Fruit fly (Drosophila melanogaster) whole organism, pupa: Measurements from ENCODE around the gene CG7457.

Source experiments
- CG12605 ChIP-seq: fragments of 200-800 bp; sonication (Bioruptor generic); IDR thresholded peaks from 2 replicates; pipeline ENCODE4 v1.3.6; 2022; ENCODE audit warnings: missing biosample characterization, missing genetic modification characterization
- CG32121 ChIP-seq: fragments of 200-800 bp; sonication (Bioruptor generic); IDR thresholded peaks from 2 replicates; pipeline ENCODE4 v1.3.6; 2022; ENCODE audit warnings: missing biosample characterization, missing genetic modification characterization
- CG34367 ChIP-seq: fragments of 200-800 bp; sonication (Bioruptor generic); optimal IDR thresholded peaks from 2 replicates; lab custom pipeline; 2018; ENCODE audit warnings: missing biosample characterization, mild to moderate bottlenecking, missing genetic modification characterization
- D1 ChIP-seq: fragments of 200-800 bp; sonication (Bioruptor generic); optimal IDR thresholded peaks from 2 replicates; lab custom pipeline; 2018; ENCODE audit warnings: missing biosample characterization, mild to moderate bottlenecking, missing genetic modification characterization, moderate library complexity

dm6 chr3L:7742941-7743340 lies 16.7 kb upstream of the CG7457 start, which contains the start of gene Snmp2:
- no peak for TF ChIP-seq CG12605 (GFP tag; lab: Robert Waterston, UW)
- no peak for TF ChIP-seq CG34367
- TF ChIP-seq D1 (tag; lab: Kevin White, UChicago): no peak
- TF ChIP-seq CG32121 (GFP tag; lab: Robert Waterston, UW): no peak
